Fruit fly (Drosophila melanogaster) whole organism, embryonic: Measurements from ENCODE around the gene CG13640.

Experiments used
- Asciz ChIP-seq: fragments of 200-800 bp; sonication (Bioruptor generic); optimal IDR thresholded peaks from 2 replicates; lab custom pipeline; 2017; ENCODE audit warnings: missing biosample characterization, mild to moderate bottlenecking, missing genetic modification characterization, missing genetic modification reagents
- CG10267 ChIP-seq: fragments of 200-800 bp; sonication (Bioruptor generic); optimal IDR thresholded peaks from 2 replicates; lab custom pipeline; 2018; ENCODE audit warnings: missing biosample characterization, mild to moderate bottlenecking, missing genetic modification characterization, moderate library complexity
- CG10959 ChIP-seq: fragments of 200-800 bp; sonication (Bioruptor generic); IDR thresholded peaks from 2 replicates; pipeline ENCODE4 v1.3.6; 2022; ENCODE audit warnings: missing biosample characterization, missing genetic modification characterization
- CG12104 ChIP-seq: fragments of 200-800 bp; sonication (Bioruptor generic); optimal IDR thresholded peaks from 3 replicates; lab custom pipeline; 2016; ENCODE audit warnings: missing biosample characterization, missing genetic modification characterization
- CG12659 ChIP-seq: fragments of 200-800 bp; sonication (Bioruptor generic); optimal IDR thresholded peaks from 3 replicates; lab custom pipeline; 2017; ENCODE audit warnings: mild to moderate bottlenecking, missing biosample characterization, missing genetic modification reagents, missing genetic modification characterization
- CG12744 ChIP-seq: fragments of 200-800 bp; sonication (Bioruptor generic); optimal IDR thresholded peaks from 2 replicates; lab custom pipeline; 2016; ENCODE audit warnings: missing biosample characterization, missing genetic modification characterization
- CG13775 ChIP-seq: fragments of 200-800 bp; sonication (Bioruptor generic); optimal IDR thresholded peaks from 3 replicates; lab custom pipeline; 2017; ENCODE audit warnings: missing biosample characterization, mild to moderate bottlenecking, missing genetic modification characterization
- CG14050 ChIP-seq: fragments of 200-800 bp; sonication (Bioruptor generic); IDR thresholded peaks from 3 replicates; pipeline ENCODE4 v1.3.6; 2022; ENCODE audit warnings: missing biosample characterization, missing genetic modification characterization
- CG14710 ChIP-seq: fragments of 200-800 bp; sonication (Bioruptor generic); optimal IDR thresholded peaks from 3 replicates; lab custom pipeline; 2019; ENCODE audit warnings: missing biosample characterization, mild to moderate bottlenecking, missing genetic modification characterization, moderate library complexity
- CG15479 ChIP-seq: fragments of 200-800 bp; sonication (Bioruptor generic); optimal IDR thresholded peaks from 3 replicates; lab custom pipeline; 2019; ENCODE audit warnings: missing biosample characterization, mild to moderate bottlenecking, missing genetic modification characterization, moderate library complexity
- CG15514 ChIP-seq: fragments of 200-800 bp; sonication (Bioruptor generic); optimal IDR thresholded peaks from 3 replicates; lab custom pipeline; 2017; ENCODE audit warnings: missing biosample characterization, missing genetic modification characterization, mild to moderate bottlenecking, moderate library complexity, missing genetic modification reagents
- CG2199 ChIP-seq: fragments of 200-800 bp; sonication (Bioruptor generic); IDR thresholded peaks from 3 replicates; pipeline ENCODE4 v1.3.6; 2022; ENCODE audit warnings: missing biosample characterization, missing genetic modification characterization
- CG3281 ChIP-seq: fragments of 200-800 bp; sonication (Bioruptor generic); optimal IDR thresholded peaks from 3 replicates; lab custom pipeline; 2017; ENCODE audit warnings: missing biosample characterization, mild to moderate bottlenecking, missing genetic modification characterization
- CG4820 ChIP-seq: fragments of 200-800 bp; sonication (Bioruptor generic); optimal IDR thresholded peaks from 3 replicates; lab custom pipeline; 2016; ENCODE audit warnings: missing biosample characterization, missing genetic modification characterization
- CG6683 ChIP-seq: fragments of 200-800 bp; sonication (Bioruptor generic); optimal IDR thresholded peaks from 2 replicates; lab custom pipeline; 2017; ENCODE audit warnings: missing biosample characterization, mild to moderate bottlenecking, missing genetic modification characterization, missing genetic modification reagents
- CG9727 ChIP-seq: fragments of 200-800 bp; sonication (Bioruptor generic); optimal IDR thresholded peaks from 3 replicates; lab custom pipeline; 2017; ENCODE audit warnings: missing biosample characterization, mild to moderate bottlenecking, missing genetic modification characterization
- CoRest ChIP-seq: fragments of 200-800 bp; sonication (Bioruptor generic); optimal IDR thresholded peaks from 3 replicates; lab custom pipeline; 2018; ENCODE audit warnings: missing biosample characterization, mild to moderate bottlenecking, missing genetic modification characterization, moderate library complexity
- D ChIP-seq, 2 experiments: fragments of 200-800 bp in 1 of 2; fragments of >200 bp in 1 of 2; sonication (Bioruptor generic) in 1 of 2; optimal IDR thresholded peaks; 2 replicates in 1 of 2; 3 replicates in 1 of 2; lab custom pipeline; 2017; ENCODE audit warnings: mild to moderate bottlenecking in 1 of 2, missing biosample characterization in 1 of 2, missing genetic modification characterization in 1 of 2, missing genetic modification reagents in 1 of 2
- Dek ChIP-seq: fragments of 200-800 bp; sonication (Bioruptor generic); optimal IDR thresholded peaks from 3 replicates; lab custom pipeline; 2019; ENCODE audit warnings: missing biosample characterization, mild to moderate bottlenecking, missing genetic modification characterization, moderate library complexity
- Dp ChIP-seq: fragments of 200-800 bp; sonication (Bioruptor generic); optimal IDR thresholded peaks from 2 replicates; lab custom pipeline; 2018; ENCODE audit warnings: missing biosample characterization, mild to moderate bottlenecking, missing genetic modification characterization, moderate library complexity
- Drgx ChIP-seq: fragments of 200-800 bp; sonication (Bioruptor generic); IDR thresholded peaks from 2 replicates; pipeline ENCODE4 v1.3.6; 2022; ENCODE audit warnings: missing biosample characterization, missing genetic modification characterization
- E2f2 ChIP-seq: fragments of 200-800 bp; sonication (Bioruptor generic); IDR thresholded peaks from 2 replicates; pipeline ENCODE4 v1.3.6; 2022; ENCODE audit warnings: missing biosample characterization, missing genetic modification characterization
- Ets65A ChIP-seq: fragments of 200-800 bp; sonication (Bioruptor generic); peaks from one replicate; lab custom pipeline; 2016; ENCODE audit warnings: missing biosample characterization, missing genetic modification characterization
- Meics ChIP-seq: fragments of 200-800 bp; sonication (Bioruptor generic); optimal IDR thresholded peaks from 2 replicates; lab custom pipeline; 2017; ENCODE audit warnings: missing biosample characterization, mild to moderate bottlenecking, missing genetic modification characterization
- Opbp ChIP-seq: fragments of 200-800 bp; sonication (Bioruptor generic); IDR thresholded peaks from 3 replicates; pipeline ENCODE4 v1.3.6; 2022; ENCODE audit warnings: missing biosample characterization, missing genetic modification characterization; ENCODE audit not compliant: partially characterized antibody
- Sin3A ChIP-seq: fragments of >200 bp; optimal IDR thresholded peaks from 2 replicates; lab custom pipeline; 2018
- Sox100B ChIP-seq: fragments of 200-800 bp; sonication (Bioruptor generic); optimal IDR thresholded peaks from 3 replicates; lab custom pipeline; 2018; ENCODE audit warnings: missing biosample characterization, mild to moderate bottlenecking, missing genetic modification characterization
- Xrp1 ChIP-seq: fragments of 200-800 bp; sonication (Bioruptor generic); IDR thresholded peaks from 2 replicates; pipeline ENCODE4 v1.3.6; 2022; ENCODE audit warnings: missing biosample characterization, missing genetic modification characterization
- bowl ChIP-seq: fragments of 200-800 bp; sonication (Bioruptor generic); IDR thresholded peaks from 2 replicates; pipeline ENCODE4 v1.3.6; 2022; ENCODE audit warnings: missing biosample characterization, missing genetic modification characterization
- caup ChIP-seq: fragments of 200-800 bp; sonication (Bioruptor generic); optimal IDR thresholded peaks from 3 replicates; lab custom pipeline; 2017; ENCODE audit warnings: missing biosample characterization, mild to moderate bottlenecking, missing genetic modification characterization, moderate library complexity; ENCODE audit not compliant: severe bottlenecking
- croc ChIP-seq: fragments of 200-800 bp; sonication (Bioruptor generic); conservative IDR thresholded peaks from 3 replicates; pipeline ENCODE4 v1.3.6; 2022; ENCODE audit warnings: missing biosample characterization, missing genetic modification characterization
- dm ChIP-seq: fragments of 200-800 bp; sonication (Bioruptor generic); optimal IDR thresholded peaks from 3 replicates; lab custom pipeline; 2016; ENCODE audit warnings: missing biosample characterization, missing genetic modification characterization
- dmrt99B ChIP-seq: fragments of 200-800 bp; sonication (Bioruptor generic); optimal IDR thresholded peaks from 2 replicates; lab custom pipeline; 2018; ENCODE audit warnings: missing biosample characterization, mild to moderate bottlenecking, missing genetic modification characterization, moderate library complexity
- gcm2 ChIP-seq: fragments of 200-800 bp; sonication (Bioruptor generic); optimal IDR thresholded peaks from 2 replicates; lab custom pipeline; 2016; ENCODE audit warnings: missing biosample characterization, missing genetic modification characterization
- grn ChIP-seq: fragments of 200-800 bp; sonication (Bioruptor generic); optimal IDR thresholded peaks from 3 replicates; lab custom pipeline; 2017; ENCODE audit warnings: missing biosample characterization, missing genetic modification characterization
- hth ChIP-seq: fragments of >200 bp; optimal IDR thresholded peaks from 2 replicates; lab custom pipeline; 2017; ENCODE audit warnings: inconsistent platforms
- lbe ChIP-seq: fragments of 200-800 bp; sonication (Bioruptor generic); optimal IDR thresholded peaks from 2 replicates; lab custom pipeline; 2016; ENCODE audit warnings: missing biosample characterization, mild to moderate bottlenecking, missing genetic modification characterization
- mam ChIP-seq: fragments of 200-800 bp; sonication (Bioruptor generic); optimal IDR thresholded peaks from 3 replicates; lab custom pipeline; 2016; ENCODE audit warnings: missing biosample characterization, missing genetic modification characterization
- odd ChIP-seq: fragments of 200-800 bp; sonication (Bioruptor generic); optimal IDR thresholded peaks from 2 replicates; lab custom pipeline; 2017; ENCODE audit warnings: missing biosample characterization, mild to moderate bottlenecking, missing genetic modification characterization
- onecut ChIP-seq: fragments of 200-800 bp; sonication (Bioruptor generic); IDR thresholded peaks from 2 replicates; pipeline ENCODE4 v1.3.6; 2022; ENCODE audit warnings: missing biosample characterization, missing genetic modification characterization
- pum ChIP-seq: fragments of 200-800 bp; sonication (Bioruptor generic); optimal IDR thresholded peaks from 2 replicates; lab custom pipeline; 2016; ENCODE audit warnings: missing biosample characterization, missing genetic modification characterization
- pzg ChIP-seq: fragments of 200-800 bp; sonication (Bioruptor generic); optimal IDR thresholded peaks from 3 replicates; lab custom pipeline; 2018; ENCODE audit warnings: missing biosample characterization, mild to moderate bottlenecking, missing genetic modification characterization, moderate library complexity
- run ChIP-seq: fragments of 200-800 bp; sonication (Bioruptor generic); optimal IDR thresholded peaks from 3 replicates; lab custom pipeline; 2018; ENCODE audit warnings: missing biosample characterization, mild to moderate bottlenecking, missing genetic modification characterization
- salm ChIP-seq: fragments of 200-800 bp; sonication (Bioruptor generic); optimal IDR thresholded peaks from 2 replicates; lab custom pipeline; 2018; ENCODE audit warnings: missing biosample characterization, mild to moderate bottlenecking, missing genetic modification characterization
- sens-2 ChIP-seq: fragments of 200-800 bp; sonication (Bioruptor generic); IDR thresholded peaks from 2 replicates; pipeline ENCODE4 v1.3.6; 2022; ENCODE audit warnings: missing biosample characterization, missing genetic modification characterization
- sqz ChIP-seq: fragments of 200-800 bp; sonication (Bioruptor generic); optimal IDR thresholded peaks from 3 replicates; lab custom pipeline; 2018; ENCODE audit warnings: missing biosample characterization, mild to moderate bottlenecking, missing genetic modification characterization
- ssp ChIP-seq: fragments of 200-800 bp; sonication (Bioruptor generic); IDR thresholded peaks from 2 replicates; pipeline ENCODE4 v1.3.6; 2022; ENCODE audit warnings: missing biosample characterization, missing genetic modification characterization
- stc ChIP-seq: fragments of 200-800 bp; sonication (Bioruptor generic); IDR thresholded peaks from 2 replicates; pipeline ENCODE4 v1.3.6; 2022; ENCODE audit warnings: missing biosample characterization, missing genetic modification characterization
- tio ChIP-seq: fragments of 200-800 bp; sonication (Bioruptor generic); optimal IDR thresholded peaks from 2 replicates; lab custom pipeline; 2017; ENCODE audit warnings: missing biosample characterization, missing genetic modification characterization, inconsistent platforms
- unc-4 ChIP-seq: fragments of 200-800 bp; sonication (Bioruptor generic); IDR thresholded peaks from 2 replicates; pipeline ENCODE4 v1.3.6; 2022; ENCODE audit warnings: missing biosample characterization, missing genetic modification characterization; ENCODE audit not compliant: partially characterized antibody

The CG13640 gene

dm6 chr3R:24876843-24877457 lies 15.0 kb upstream of the CG13640 start, which contains the start of the genes CG11089 and CG31381 (continued):
- TF ChIP-seq bowl (no peak), run (tag; lab: Kevin White, UChicago) (peak; percentile 37), CG13775 (GFP tag; lab: Kevin White, UChicago) (peak; percentile 6), CG15479 (GFP tag; lab: Kevin White, UChicago) (no peak), CG12744 (GFP tag; lab: Kevin White, UChicago) (no peak), onecut (GFP tag; lab: Robert Waterston, UW) (no peak), gcm2 (GFP tag; lab: Kevin White, UChicago) (no peak), CG6683 (GFP tag; lab: Kevin White, UChicago) (peak; percentile 14), Sin3A (lab: Kevin White, UChicago) (peak; percentile 6), hth (lab: Kevin White, UChicago) (no peak), Sox100B (GFP tag; lab: Kevin White, UChicago) (no peak), E2f2 (peak; percentile 97), Meics (GFP tag; lab: Kevin White, UChicago) (peak; percentile 32), Asciz (GFP tag; lab: Kevin White, UChicago) (peak; percentile 25), Drgx (GFP tag; lab: Robert Waterston, UW) (no peak), pum (GFP tag; lab: Kevin White, UChicago) (no peak), Dp (GFP tag; lab: Kevin White, UChicago) (peak; percentile 96), CG3281 (GFP tag; lab: Kevin White, UChicago) (peak; percentile 5), salm (tag; lab: Kevin White, UChicago) (no peak), Opbp (GFP tag; lab: Robert Waterston, UW) (no peak), lbe (GFP tag; lab: Kevin White, UChicago) (peak; percentile 4), sqz (GFP tag; lab: Kevin White, UChicago) (no peak), CG2199 (GFP tag; lab: Robert Waterston, UW) (no peak), Dek (peak; percentile 32), grn (GFP tag; lab: Kevin White, UChicago) (peak; percentile 11), CG10267 (tag; lab: Kevin White, UChicago) (peak; percentile 45), CG12104 (GFP tag; lab: Kevin White, UChicago) (peak; percentile 38), D (optimal IDR thresholded peaks at IDR 0.05; lab: Kevin White, UChicago) (no peak), D (GFP tag; optimal IDR thresholded peaks at IDR 0.05; lab: Kevin White, UChicago) (no peak), CG10959 (GFP tag; lab: Robert Waterston, UW) (no peak), CG14710 (tag; lab: Kevin White, UChicago) (peak; percentile 100), CG9727 (GFP tag; lab: Kevin White, UChicago) (peak; percentile 46), dm (GFP tag; lab: Kevin White, UChicago) (peak; percentile 89), mam (no peak), CG14050 (GFP tag; lab: Robert Waterston, UW) (no peak), stc (no peak), CG12659 (GFP tag; lab: Kevin White, UChicago) (peak; percentile 44), sens-2 (no peak), tio (GFP tag; lab: Kevin White, UChicago) (no peak), CG4820 (GFP tag; lab: Kevin White, UChicago) (no peak), ssp (GFP tag; lab: Robert Waterston, UW) (no peak), Xrp1 (GFP tag; lab: Robert Waterston, UW) (no peak), caup (GFP tag; lab: Kevin White, UChicago) (peak; percentile 45), CoRest (no peak), odd (GFP tag; lab: Kevin White, UChicago) (no peak), unc-4 (GFP tag; lab: Robert Waterston, UW) (peak; percentile 16; the same call in 1 of the 2 replicates), croc (0 out of 3 replicates have a peak, but pooled peaks have one; percentile 3), dmrt99B (no peak), CG15514 (peak; percentile 83), Ets65A (GFP tag; lab: Kevin White, UChicago) (peak; percentile 14), pzg (GFP tag; lab: Kevin White, UChicago) (peak; percentile 50)
